Worm (Caenorhabditis elegans): ENCODE measurements around the gene rig-4.

The rig-4 gene

ce11 chrIV:8029413-8029812, 25.5 kb upstream of the rig-4 start, which contains the start of gene nhr-31:
nhr-31 (minus strand) TSS chrIV:8029513.
- TF ChIP-seq ztf-16 (tag; optimal IDR thresholded peaks at IDR 0.05) (no peak), nfya-1 (tag; optimal IDR thresholded peaks at IDR 0.05) (no peak), unc-3 (GFP tag; conservative IDR thresholded peaks at IDR 0.05) (no peak), unc-3 (tag; optimal IDR thresholded peaks at IDR 0.05) (no peak), unc-42 (tag; optimal IDR thresholded peaks at IDR 0.05) (no peak), fkh-6 (tag; optimal IDR thresholded peaks at IDR 0.05) (no peak), elt-2 (tag; optimal IDR thresholded peaks at IDR 0.05) (no peak), ttx-3 (tag; optimal IDR thresholded peaks at IDR 0.05) (no peak)

ce11 chrIV:8028372-8028771, 24.5 kb upstream of the rig-4 start:
- no peak for TF ChIP-seq nhr-11 (tag; optimal IDR thresholded peaks at IDR 0.05)
- TF ChIP-seq elt-2 (tag; optimal IDR thresholded peaks at IDR 0.05) = peak; percentile 92
- TF ChIP-seq K02D7.2 (tag; optimal IDR thresholded peaks at IDR 0.05) = no peak
- no peak for TF ChIP-seq ets-4 (tag; optimal IDR thresholded peaks at IDR 0.05)
- no peak for TF ChIP-seq ceh-31 (tag; optimal IDR thresholded peaks at IDR 0.05)
- no peak for TF ChIP-seq ceh-30 (tag; optimal IDR thresholded peaks at IDR 0.05)
- TF ChIP-seq hlh-15 (tag; optimal IDR thresholded peaks at IDR 0.05) = no peak
- peak; percentile 28 for TF ChIP-seq hlh-30 (tag; optimal IDR thresholded peaks at IDR 0.05; ENCODE audit: insufficient read depth)

ce11 chrIV:8027293-8027866, 23.5 kb upstream of the rig-4 start:
- TF ChIP-seq elt-2 (tag; optimal IDR thresholded peaks at IDR 0.05) (peak; percentile 44), unc-55 (GFP tag; optimal IDR thresholded peaks at IDR 0.05) (no peak)

- TF ChIP-seq mec-3 (tag; optimal IDR thresholded peaks at IDR 0.05; ENCODE audit: borderline replicate concordance) (no peak), dve-1 (tag; optimal IDR thresholded peaks at IDR 0.05) (peak; percentile 5), C08G9.2 (tag; optimal IDR thresholded peaks at IDR 0.05) (no peak), ztf-16 (tag; optimal IDR thresholded peaks at IDR 0.05) (no peak), tbx-2 (tag; optimal IDR thresholded peaks at IDR 0.05) (no peak), pros-1 (tag; optimal IDR thresholded peaks at IDR 0.05) (no peak), ets-4 (tag; optimal IDR thresholded peaks at IDR 0.05) (no peak), elt-2 (tag; optimal IDR thresholded peaks at IDR 0.05) (peak; percentile 4), pha-4 (tag; optimal IDR thresholded peaks at IDR 0.05) (no peak), T23F11.4 (GFP tag; optimal IDR thresholded peaks at IDR 0.05) (no peak)
Measured at ce11 chrIV:8026361-8026760, 22.4 kb upstream of the rig-4 start.

- TF ChIP-seq elt-2 (tag; optimal IDR thresholded peaks at IDR 0.05) (peak; percentile 46), ceh-6 (GFP tag; optimal IDR thresholded peaks at IDR 0.05) (no peak), fkh-10 (GFP tag; optimal IDR thresholded peaks at IDR 0.05) (no peak), nfya-1 (tag; optimal IDR thresholded peaks at IDR 0.05) (no peak)
Measured at ce11 chrIV:8023861-8024260, 19.9 kb upstream of the rig-4 start.

ce11 chrIV:8022035-8022673, 18.2 kb upstream of the rig-4 start, which contains the start of gene C26B2.2:
C26B2.2 (minus strand) TSS chrIV:8022122.
- TF ChIP-seq elt-2 (tag; optimal IDR thresholded peaks at IDR 0.05) (no peak), tbx-2 (tag; optimal IDR thresholded peaks at IDR 0.05) (no peak), ceh-22 (tag; optimal IDR thresholded peaks at IDR 0.05) (no peak), pag-3 (tag; optimal IDR thresholded peaks at IDR 0.05; ENCODE audit: borderline replicate concordance) (no peak), C08G9.2 (tag; optimal IDR thresholded peaks at IDR 0.05) (no peak), hlh-15 (tag; optimal IDR thresholded peaks at IDR 0.05) (no peak), Y22D7AL.16 (tag; optimal IDR thresholded peaks at IDR 0.05) (no peak), ceh-45 (GFP tag; IDR thresholded peaks at IDR 0.05) (no peak), rnt-1 (tag; optimal IDR thresholded peaks at IDR 0.05) (no peak), fax-1 (tag; optimal IDR thresholded peaks at IDR 0.05) (no peak), T23F11.4 (GFP tag; optimal IDR thresholded peaks at IDR 0.05) (no peak), pha-4 (tag; optimal IDR thresholded peaks at IDR 0.05) (no peak)

All from whole organism, late embryonic.